Fruit fly (Drosophila melanogaster) whole organism, wandering third instar larva: ENCODE data around the gene Psf1.

Experiments
- Abd-B ChIP-seq: fragments of >200 bp; optimal IDR thresholded peaks from 2 replicates; lab custom pipeline; 2017; ENCODE audit warnings: missing biosample characterization, missing genetic modification characterization
- CG32264 ChIP-seq: fragments of 200-800 bp; sonication (Bioruptor generic); optimal IDR thresholded peaks from 2 replicates; lab custom pipeline; 2016; ENCODE audit warnings: missing biosample characterization, missing genetic modification characterization
- CG9705 ChIP-seq: fragments of 200-800 bp; sonication (Bioruptor generic); optimal IDR thresholded peaks from 2 replicates; lab custom pipeline; 2018; ENCODE audit warnings: missing biosample characterization, mild to moderate bottlenecking, missing genetic modification characterization
- CrebA ChIP-seq: fragments of 200-800 bp; sonication (Bioruptor generic); optimal IDR thresholded peaks from 2 replicates; lab custom pipeline; 2016; ENCODE audit warnings: missing biosample characterization, mild to moderate bottlenecking, missing genetic modification characterization, borderline replicate concordance
- Mio ChIP-seq: sonication (Bioruptor generic); optimal IDR thresholded peaks from 2 replicates; lab custom pipeline; 2016; ENCODE audit warnings: missing biosample characterization, missing genetic modification characterization
- N ChIP-seq: fragments of >200 bp; optimal IDR thresholded peaks from 2 replicates; lab custom pipeline; 2018; ENCODE audit warnings: missing biosample characterization, missing external identifiers, missing genetic modification characterization
- br ChIP-seq: fragments of 200-800 bp; sonication (Bioruptor generic); optimal IDR thresholded peaks from 2 replicates; lab custom pipeline; 2016; ENCODE audit warnings: missing biosample characterization, missing genetic modification characterization
- dmrt93B ChIP-seq: fragments of 200-800 bp; sonication (Bioruptor generic); optimal IDR thresholded peaks from 2 replicates; lab custom pipeline; 2018; ENCODE audit warnings: missing biosample characterization, mild to moderate bottlenecking, missing genetic modification characterization
- foxo ChIP-seq, 2 experiments: fragments of 200-800 bp; sonication (Bioruptor generic); optimal IDR thresholded peaks; 2 replicates in 1 of 2; 3 replicates in 1 of 2; lab custom pipeline; 2016 to 2017; ENCODE audit warnings: missing biosample characterization in 2 of 2, missing genetic modification characterization in 2 of 2
- lola ChIP-seq: fragments of >200 bp; optimal IDR thresholded peaks from 2 replicates; lab custom pipeline; 2017; ENCODE audit warnings: missing biosample characterization, missing genetic modification characterization
- pan ChIP-seq: fragments of >200 bp; optimal IDR thresholded peaks from 2 replicates; lab custom pipeline; 2017
- psq ChIP-seq: fragments of 200-800 bp; sonication (Bioruptor generic); optimal IDR thresholded peaks from 3 replicates; lab custom pipeline; 2017; ENCODE audit warnings: missing biosample characterization, mild to moderate bottlenecking, missing genetic modification characterization, moderate library complexity
- sage ChIP-seq: fragments of 200-800 bp; sonication (Bioruptor generic); optimal IDR thresholded peaks from 2 replicates; lab custom pipeline; 2016; ENCODE audit warnings: missing biosample characterization, mild to moderate bottlenecking, missing genetic modification characterization
- woc ChIP-seq: sonication (Bioruptor generic); optimal IDR thresholded peaks from 2 replicates; lab custom pipeline; 2016; ENCODE audit warnings: missing biosample characterization, mild to moderate bottlenecking, missing genetic modification characterization

DNA sequence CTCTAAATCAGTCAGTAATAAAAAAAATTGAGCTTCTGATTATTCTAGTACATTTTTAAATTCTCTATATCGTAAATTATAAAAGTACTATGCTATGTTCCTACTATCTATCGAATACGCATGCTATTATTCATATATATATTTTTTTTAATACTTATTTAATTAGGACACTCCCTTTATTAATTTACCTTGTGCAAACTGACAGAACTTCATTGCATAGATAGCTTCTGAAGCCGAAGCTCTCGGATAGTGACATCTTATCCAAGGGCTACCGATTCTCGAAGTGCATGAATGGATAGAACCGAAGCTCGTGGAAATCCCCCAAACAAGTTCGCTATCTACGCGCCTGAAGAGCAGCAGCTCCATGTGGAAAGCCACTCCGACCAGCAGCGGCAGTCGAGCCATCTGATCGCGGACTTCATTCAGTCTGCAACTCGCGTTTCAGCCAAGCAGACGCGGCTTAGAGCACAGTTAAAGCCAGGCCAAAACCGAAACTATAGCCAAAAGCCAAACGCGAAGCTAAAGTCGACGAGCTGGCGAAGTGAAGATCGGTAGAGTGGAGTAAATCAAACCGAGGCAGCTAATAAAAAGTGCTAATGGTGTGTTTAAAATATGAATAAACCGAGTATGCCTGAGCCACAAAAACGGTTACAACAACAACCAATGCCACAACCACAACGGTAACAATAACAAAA lies 47.0 kb downstream of the Psf1 start, which contains the start of gene mwh:
- TF ChIP-seq Mio (no peak), Abd-B (GFP tag; lab: Kevin White, UChicago) (no peak), psq (GFP tag; lab: Kevin White, UChicago) (no peak), N (GFP tag; lab: Kevin White, UChicago) (no peak), lola (no peak), woc (GFP tag; lab: Kevin White, UChicago) (no peak), CrebA (GFP tag; lab: Kevin White, UChicago) (no peak), CG32264 (GFP tag; lab: Kevin White, UChicago) (no peak), CG9705 (GFP tag; lab: Kevin White, UChicago) (no peak), sage (GFP tag; lab: Kevin White, UChicago) (no peak), pan (lab: Kevin White, UChicago) (no peak), foxo (GFP tag; optimal IDR thresholded peaks at IDR 0.05; lab: Kevin White, UChicago) (no peak), br (no peak), dmrt93B (GFP tag; lab: Kevin White, UChicago) (no peak)
